Fruit fly (Drosophila melanogaster) whole organism, embryonic: ENCODE data around the gene CG13026.

Experiments
- Asciz ChIP-seq: fragments of 200-800 bp; sonication (Bioruptor generic); optimal IDR thresholded peaks from 2 replicates; lab custom pipeline; 2017; ENCODE audit warnings: missing biosample characterization, mild to moderate bottlenecking, missing genetic modification characterization, missing genetic modification reagents
- B-H2 ChIP-seq: fragments of 200-800 bp; sonication (Bioruptor generic); optimal IDR thresholded peaks from 2 replicates; lab custom pipeline; 2018; ENCODE audit warnings: missing biosample characterization, mild to moderate bottlenecking, missing genetic modification characterization
- BEAF-32 ChIP-seq: fragments of 200-800 bp; sonication (Bioruptor generic); optimal IDR thresholded peaks from 3 replicates; lab custom pipeline; 2017; ENCODE audit warnings: missing biosample characterization, missing genetic modification characterization, mild to moderate bottlenecking, moderate library complexity, missing genetic modification reagents
- CG14014 ChIP-seq: fragments of 200-800 bp; sonication (Bioruptor generic); IDR thresholded peaks from 2 replicates; pipeline ENCODE4 v1.3.6; 2022; ENCODE audit warnings: missing biosample characterization, missing genetic modification characterization
- CG15269 ChIP-seq: fragments of 200-800 bp; sonication (Bioruptor generic); optimal IDR thresholded peaks from 2 replicates; lab custom pipeline; 2018; ENCODE audit warnings: missing biosample characterization, mild to moderate bottlenecking, missing genetic modification characterization, moderate library complexity
- CG17385 ChIP-seq: fragments of 200-800 bp; sonication (Bioruptor generic); optimal IDR thresholded peaks from 3 replicates; lab custom pipeline; 2018; ENCODE audit warnings: missing biosample characterization, mild to moderate bottlenecking, missing genetic modification characterization
- CG18011 ChIP-seq: fragments of 200-800 bp; sonication (Bioruptor generic); optimal IDR thresholded peaks from 2 replicates; lab custom pipeline; 2017; ENCODE audit warnings: missing biosample characterization, missing genetic modification characterization, mild to moderate bottlenecking, moderate library complexity, missing genotype
- CG31388 ChIP-seq: fragments of 200-800 bp; sonication (Bioruptor generic); optimal IDR thresholded peaks from 2 replicates; lab custom pipeline; 2016; ENCODE audit warnings: missing biosample characterization, missing genetic modification characterization
- CG4328 ChIP-seq: fragments of 200-800 bp; sonication (Bioruptor generic); optimal IDR thresholded peaks from 3 replicates; lab custom pipeline; 2017; ENCODE audit warnings: missing biosample characterization, missing genetic modification reagents, missing genetic modification characterization
- CG4360 ChIP-seq: fragments of 200-800 bp; sonication (Bioruptor generic); IDR thresholded peaks from 2 replicates; pipeline ENCODE4 v1.3.6; 2022; ENCODE audit warnings: missing biosample characterization, missing genetic modification characterization
- CG6813 ChIP-seq: fragments of 200-800 bp; sonication (Bioruptor generic); optimal IDR thresholded peaks from 2 replicates; lab custom pipeline; 2017; ENCODE audit warnings: missing biosample characterization, missing genetic modification characterization, mild to moderate bottlenecking, moderate library complexity, missing genetic modification reagents
- CG6854 ChIP-seq: fragments of 200-800 bp; sonication (Bioruptor generic); optimal IDR thresholded peaks from 3 replicates; lab custom pipeline; 2017; ENCODE audit warnings: missing biosample characterization, mild to moderate bottlenecking, missing genetic modification characterization
- CG8290 ChIP-seq, 3 experiments: fragments of 200-800 bp; sonication (Bioruptor generic); optimal IDR thresholded peaks; 2 replicates each; lab custom pipeline; 2016 to 2019; ENCODE audit warnings: missing biosample characterization in 3 of 3, missing genetic modification characterization in 3 of 3, mild to moderate bottlenecking in 2 of 3, moderate library complexity in 1 of 3
- CG8359 ChIP-seq: fragments of 200-800 bp; sonication (Bioruptor generic); optimal IDR thresholded peaks from 2 replicates; lab custom pipeline; 2017; ENCODE audit warnings: missing biosample characterization, mild to moderate bottlenecking, missing genetic modification characterization, borderline replicate concordance
- CG9437 ChIP-seq: fragments of 200-800 bp; sonication (Bioruptor generic); optimal IDR thresholded peaks from 2 replicates; lab custom pipeline; 2018; ENCODE audit warnings: missing biosample characterization, mild to moderate bottlenecking, missing genetic modification characterization
- CrebB ChIP-seq: fragments of 200-800 bp; sonication (Bioruptor generic); optimal IDR thresholded peaks from 3 replicates; lab custom pipeline; 2018; ENCODE audit warnings: missing biosample characterization, mild to moderate bottlenecking, missing genetic modification characterization
- Dref ChIP-seq: fragments of 200-800 bp; sonication (Bioruptor generic); IDR thresholded peaks from 2 replicates; pipeline ENCODE4 v1.3.6; 2022; ENCODE audit warnings: missing biosample characterization, missing genetic modification characterization
- Ets97D ChIP-seq: fragments of 200-800 bp; sonication (Bioruptor generic); optimal IDR thresholded peaks from 3 replicates; lab custom pipeline; 2016; ENCODE audit warnings: missing biosample characterization, missing genetic modification characterization
- Fer3 ChIP-seq: fragments of 200-800 bp; sonication (Bioruptor generic); optimal IDR thresholded peaks from 2 replicates; lab custom pipeline; 2018; ENCODE audit warnings: missing biosample characterization, mild to moderate bottlenecking, missing genetic modification characterization, moderate library complexity
- MESR4 ChIP-seq: fragments of 200-800 bp; sonication (Bioruptor generic); optimal IDR thresholded peaks from 2 replicates; lab custom pipeline; 2018; ENCODE audit warnings: missing biosample characterization, mild to moderate bottlenecking, missing genetic modification characterization, moderate library complexity
- NFAT ChIP-seq: fragments of 200-800 bp; sonication (Bioruptor generic); IDR thresholded peaks from 2 replicates; pipeline ENCODE4 v1.3.6; 2022; ENCODE audit warnings: missing biosample characterization, missing genetic modification characterization
- Oaz ChIP-seq: fragments of 200-800 bp; sonication (Bioruptor generic); IDR thresholded peaks from 2 replicates; pipeline ENCODE4 v1.3.6; 2022; ENCODE audit warnings: missing biosample characterization, missing genetic modification characterization
- Oli ChIP-seq: fragments of 200-800 bp; sonication (Bioruptor generic); optimal IDR thresholded peaks from 2 replicates; lab custom pipeline; 2018; ENCODE audit warnings: missing biosample characterization, mild to moderate bottlenecking, missing genetic modification characterization, moderate library complexity
- Ravus ChIP-seq: fragments of 200-800 bp; sonication (Bioruptor generic); IDR thresholded peaks from 2 replicates; pipeline ENCODE4 v1.3.6; 2022; ENCODE audit warnings: missing biosample characterization, missing genetic modification characterization
- Sin3A ChIP-seq: fragments of >200 bp; optimal IDR thresholded peaks from 2 replicates; lab custom pipeline; 2018
- Sox100B ChIP-seq: fragments of 200-800 bp; sonication (Bioruptor generic); optimal IDR thresholded peaks from 3 replicates; lab custom pipeline; 2018; ENCODE audit warnings: missing biosample characterization, mild to moderate bottlenecking, missing genetic modification characterization
- abd-A ChIP-seq: fragments of 200-800 bp; sonication (Bioruptor generic); optimal IDR thresholded peaks from 3 replicates; lab custom pipeline; 2019; ENCODE audit warnings: missing biosample characterization, mild to moderate bottlenecking, missing genetic modification characterization, moderate library complexity
- ac ChIP-seq: fragments of 200-800 bp; sonication (Bioruptor generic); optimal IDR thresholded peaks from 3 replicates; lab custom pipeline; 2017; ENCODE audit warnings: missing biosample characterization, mild to moderate bottlenecking, missing genetic modification characterization
- br ChIP-seq: fragments of >200 bp; optimal IDR thresholded peaks from 2 replicates; lab custom pipeline; 2017
- cad ChIP-seq: fragments of >200 bp; optimal IDR thresholded peaks from 2 replicates; lab custom pipeline; 2017; ENCODE audit warnings: missing biosample characterization, missing genetic modification characterization
- chinmo ChIP-seq: fragments of 200-800 bp; sonication (Bioruptor generic); IDR thresholded peaks from 4 replicates; pipeline ENCODE4 v1.3.6; 2022; ENCODE audit warnings: missing biosample characterization, missing genetic modification characterization; ENCODE audit not compliant: partially characterized antibody
- crol ChIP-seq: fragments of 200-800 bp; sonication (Bioruptor generic); IDR thresholded peaks from 2 replicates; pipeline ENCODE4 v1.3.6; 2022; ENCODE audit warnings: missing biosample characterization, missing genetic modification characterization
- fd96Cb ChIP-seq: fragments of 200-800 bp; sonication (Bioruptor generic); optimal IDR thresholded peaks from 2 replicates; lab custom pipeline; 2018; ENCODE audit warnings: missing biosample characterization, mild to moderate bottlenecking, missing genetic modification characterization, moderate library complexity
- gcm ChIP-seq: fragments of 200-800 bp; sonication (Bioruptor generic); optimal IDR thresholded peaks from 2 replicates; lab custom pipeline; 2019; ENCODE audit warnings: missing biosample characterization, mild to moderate bottlenecking, missing genetic modification characterization, moderate library complexity
- hb ChIP-seq: fragments of 200-800 bp; sonication (Bioruptor generic); IDR thresholded peaks from 3 replicates; pipeline ENCODE4 v1.3.6; 2022; ENCODE audit warnings: missing biosample characterization, missing genetic modification characterization; ENCODE audit not compliant: partially characterized antibody
- insv ChIP-seq, 2 experiments: fragments of 200-800 bp; sonication (Bioruptor generic); optimal IDR thresholded peaks; 3 replicates each; lab custom pipeline; 2016 to 2018; ENCODE audit warnings: missing biosample characterization in 2 of 2, missing genetic modification characterization in 2 of 2
- kah ChIP-seq: fragments of 200-800 bp; sonication (Bioruptor generic); optimal IDR thresholded peaks from 2 replicates; lab custom pipeline; 2018; ENCODE audit warnings: missing biosample characterization, mild to moderate bottlenecking, missing genetic modification characterization
- kay ChIP-seq: fragments of 200-800 bp; sonication (Bioruptor generic); optimal IDR thresholded peaks from 2 replicates; lab custom pipeline; 2016; ENCODE audit warnings: missing biosample characterization, missing genetic modification characterization
- klu ChIP-seq: fragments of 200-800 bp; sonication (Bioruptor generic); IDR thresholded peaks from 2 replicates; pipeline ENCODE4 v1.3.6; 2022; ENCODE audit warnings: missing biosample characterization, missing genetic modification characterization
- knrl ChIP-seq: fragments of 200-800 bp; sonication (Bioruptor generic); IDR thresholded peaks from 3 replicates; pipeline ENCODE4 v1.3.6; 2022; ENCODE audit warnings: missing biosample characterization, missing genetic modification characterization; ENCODE audit not compliant: partially characterized antibody
- mam ChIP-seq: fragments of 200-800 bp; sonication (Bioruptor generic); optimal IDR thresholded peaks from 3 replicates; lab custom pipeline; 2016; ENCODE audit warnings: missing biosample characterization, missing genetic modification characterization
- pnt ChIP-seq: fragments of 200-800 bp; sonication (Bioruptor generic); optimal IDR thresholded peaks from 3 replicates; lab custom pipeline; 2016; ENCODE audit warnings: missing biosample characterization, missing genetic modification characterization
- pum ChIP-seq: fragments of 200-800 bp; sonication (Bioruptor generic); optimal IDR thresholded peaks from 2 replicates; lab custom pipeline; 2016; ENCODE audit warnings: missing biosample characterization, missing genetic modification characterization
- scrt ChIP-seq: fragments of 200-800 bp; sonication (Bioruptor generic); optimal IDR thresholded peaks from 2 replicates; lab custom pipeline; 2018; ENCODE audit warnings: missing biosample characterization, mild to moderate bottlenecking, missing genetic modification characterization, moderate library complexity
- seq ChIP-seq: fragments of 200-800 bp; sonication (Bioruptor generic); IDR thresholded peaks from 2 replicates; pipeline ENCODE4 v1.3.6; 2022; ENCODE audit warnings: missing biosample characterization, missing genetic modification characterization
- sqz ChIP-seq: fragments of 200-800 bp; sonication (Bioruptor generic); optimal IDR thresholded peaks from 3 replicates; lab custom pipeline; 2018; ENCODE audit warnings: missing biosample characterization, mild to moderate bottlenecking, missing genetic modification characterization
- tgo ChIP-seq: fragments of 200-800 bp; sonication (Bioruptor generic); IDR thresholded peaks from 3 replicates; pipeline ENCODE4 v1.3.6; 2022; ENCODE audit warnings: missing biosample characterization, missing genetic modification characterization
- tio ChIP-seq: fragments of 200-800 bp; sonication (Bioruptor generic); optimal IDR thresholded peaks from 2 replicates; lab custom pipeline; 2017; ENCODE audit warnings: missing biosample characterization, missing genetic modification characterization, inconsistent platforms
- twi ChIP-seq: fragments of 200-800 bp; optimal IDR thresholded peaks from 2 replicates; lab custom pipeline; 2019; ENCODE audit warnings: missing biosample characterization, mild to moderate bottlenecking, missing genetic modification characterization, moderate library complexity
- usp ChIP-seq: fragments of >200 bp; optimal IDR thresholded peaks from 2 replicates; lab custom pipeline; 2017; ENCODE audit warnings: missing biosample characterization, missing genetic modification characterization

Gene CG13026

dm6 chr3L:16702866-16703265 lies 23.1 kb downstream of the CG13026 start (continued):
- TF ChIP-seq Oli (no peak), kah (GFP tag; lab: Kevin White, UChicago) (no peak), NFAT (GFP tag; lab: Robert Waterston, UW) (no peak), Ravus (GFP tag; lab: Robert Waterston, UW) (no peak), hb (GFP tag; lab: Robert Waterston, UW) (no peak), CG8359 (GFP tag; lab: Kevin White, UChicago) (no peak), cad (no peak), ac (GFP tag; lab: Kevin White, UChicago) (no peak), CG17385 (GFP tag; lab: Kevin White, UChicago) (no peak), Sin3A (lab: Kevin White, UChicago) (no peak), scrt (GFP tag; lab: Kevin White, UChicago) (no peak), pnt (no peak), abd-A (tag; lab: Kevin White, UChicago) (peak; percentile 66), Fer3 (tag; lab: Kevin White, UChicago) (no peak), CG4328 (GFP tag; lab: Kevin White, UChicago) (no peak), knrl (GFP tag; lab: Robert Waterston, UW) (no peak), tio (GFP tag; lab: Kevin White, UChicago) (no peak), crol (peak; percentile 95), sqz (GFP tag; lab: Kevin White, UChicago) (no peak), kay (GFP tag; lab: Kevin White, UChicago) (no peak), Dref (GFP tag; lab: Robert Waterston, UW) (no peak), usp (GFP tag; lab: Kevin White, UChicago) (no peak), CG9437 (GFP tag; lab: Kevin White, UChicago) (no peak), insv (GFP tag; optimal IDR thresholded peaks at IDR 0.05; lab: Kevin White, UChicago) (no peak), gcm (GFP tag; lab: Kevin White, UChicago) (peak; percentile 11), seq (GFP tag; lab: Robert Waterston, UW) (no peak), MESR4 (GFP tag; lab: Kevin White, UChicago) (no peak), CG14014 (no peak), fd96Cb (tag; lab: Kevin White, UChicago) (no peak), br (lab: Kevin White, UChicago) (no peak), pum (GFP tag; lab: Kevin White, UChicago) (no peak), Oaz (GFP tag; lab: Robert Waterston, UW) (no peak), BEAF-32 (GFP tag; lab: Kevin White, UChicago) (no peak), twi (tag; lab: Kevin White, UChicago) (peak; percentile 2)

dm6 chr3L:16699292-16700026 lies 26.5 kb downstream of the CG13026 start:
- TF ChIP-seq tgo (GFP tag; lab: Robert Waterston, UW) (no peak), CG6854 (no peak), B-H2 (GFP tag; lab: Kevin White, UChicago) (no peak), CG4360 (peak; percentile 56; the same call in 1 of the 2 replicates), CG15269 (peak; percentile 22), CrebB (tag; lab: Kevin White, UChicago) (no peak), chinmo (GFP tag; lab: Robert Waterston, UW) (no peak), Sox100B (GFP tag; lab: Kevin White, UChicago) (peak; percentile 11), klu (GFP tag; lab: Robert Waterston, UW) (no peak), Ets97D (GFP tag; lab: Kevin White, UChicago) (no peak), crol (peak; percentile 64), gcm (GFP tag; lab: Kevin White, UChicago) (peak; percentile 23), CG18011 (no peak), mam (GFP tag; lab: Kevin White, UChicago) (no peak), CG8290 (GFP tag; optimal IDR thresholded peaks at IDR 0.05; lab: Kevin White, UChicago) (no peak), CG8290 (tag; optimal IDR thresholded peaks at IDR 0.05; lab: Kevin White, UChicago) (peak in 1 of 2 experiments; percentile 9), CG6813 (GFP tag; lab: Kevin White, UChicago) (no peak), Asciz (GFP tag; lab: Kevin White, UChicago) (peak; percentile 4), CG31388 (GFP tag; lab: Kevin White, UChicago) (no peak)
